Worm (Caenorhabditis elegans): ENCODE measurements around the gene T19D2.13.

DNA sequence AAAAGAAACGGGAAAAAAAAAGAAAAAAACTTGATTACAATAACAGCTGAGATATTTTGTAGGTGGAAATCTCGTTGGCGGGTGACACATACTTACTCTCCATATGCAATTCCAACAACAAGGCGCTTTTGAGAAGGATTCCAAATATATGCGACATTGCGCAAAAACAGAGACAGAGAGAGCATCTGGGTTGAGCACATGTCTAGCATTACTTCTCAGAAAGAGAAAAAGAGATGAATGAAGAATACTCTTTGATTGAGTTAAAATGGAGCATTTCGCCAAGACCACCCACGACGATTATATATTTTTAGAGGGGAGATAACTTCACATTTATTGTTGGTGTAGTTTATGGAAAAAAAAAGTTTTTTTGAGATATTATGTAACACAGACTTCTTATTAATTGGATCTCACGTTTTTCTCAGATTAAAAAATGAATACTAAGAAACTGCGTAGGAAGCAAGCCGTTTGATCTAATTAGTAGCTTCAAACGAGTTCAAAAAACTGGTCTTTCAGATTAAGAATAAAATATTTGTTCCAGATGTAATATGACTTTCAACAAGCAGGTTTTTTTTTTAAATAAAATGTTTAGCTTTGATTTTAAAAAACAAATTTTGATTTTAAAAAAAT is 2.9 kb upstream of the T19D2.13 start:
- TF ChIP-seq egl-27 (tag; optimal IDR thresholded peaks at IDR 0.05) (no peak), mep-1 (tag; optimal IDR thresholded peaks at IDR 0.05) (no peak), alr-1 (tag; optimal IDR thresholded peaks at IDR 0.05; ENCODE audit: borderline replicate concordance) (no peak), aly-2 (tag; optimal IDR thresholded peaks at IDR 0.05) (no peak), tbx-2 (tag; optimal IDR thresholded peaks at IDR 0.05) (no peak), nhr-28 (tag; optimal IDR thresholded peaks at IDR 0.05) (no peak)
